Worm (Caenorhabditis elegans): ENCODE data around the gene C03A3.3.

DNA sequence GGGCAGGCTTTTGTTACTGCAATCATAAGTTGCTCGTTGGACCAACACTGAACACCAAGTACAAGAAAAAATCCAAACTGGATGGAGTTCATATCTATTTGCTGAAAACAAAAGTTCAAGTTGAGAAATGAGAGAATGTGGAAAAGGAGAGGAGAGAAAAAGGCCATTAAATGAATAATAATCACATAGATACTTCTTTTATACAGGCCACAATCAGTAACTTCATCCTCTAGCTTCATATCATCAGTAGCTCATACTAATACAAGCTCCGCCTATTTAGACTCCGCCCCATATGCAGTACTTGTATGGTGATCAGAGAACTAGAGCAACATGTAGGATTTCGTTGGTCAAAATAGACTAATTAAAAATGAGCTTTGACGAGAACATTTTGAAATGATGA lies 10.4 kb upstream of the C03A3.3 start, which contains the start of gene F38B2.2:
- TF ChIP-seq aly-2 (tag; optimal IDR thresholded peaks at IDR 0.05) (no peak), nhr-23 (tag; optimal IDR thresholded peaks at IDR 0.05) (no peak), ztf-4 (tag; optimal IDR thresholded peaks at IDR 0.05) (no peak), nhr-28 (tag; optimal IDR thresholded peaks at IDR 0.05) (no peak), nfya-1 (tag; optimal IDR thresholded peaks at IDR 0.05; ENCODE audit: insufficient read depth) (no peak), unc-62 (GFP tag; optimal IDR thresholded peaks at IDR 0.05) (no peak), R02D3.7 (tag; optimal IDR thresholded peaks at IDR 0.05) (no peak), fkh-10 (GFP tag; optimal IDR thresholded peaks at IDR 0.05) (no peak), snpc-4 (tag; optimal IDR thresholded peaks at IDR 0.05) (no peak)
